Fruit fly (Drosophila melanogaster) whole organism, pupa: ENCODE data around the gene CG15210.

Experiments used
- CG10348 ChIP-seq: fragments of 200-800 bp; sonication (Bioruptor generic); IDR thresholded peaks from 2 replicates; pipeline ENCODE4 v1.3.6; 2022; ENCODE audit warnings: missing biosample characterization, missing genetic modification characterization
- CG13204 ChIP-seq: fragments of 200-800 bp; sonication (Bioruptor generic); optimal IDR thresholded peaks from 2 replicates; lab custom pipeline; 2018; ENCODE audit warnings: missing biosample characterization, mild to moderate bottlenecking, missing genetic modification characterization, moderate library complexity
- CG14655 ChIP-seq: fragments of 200-800 bp; sonication (Bioruptor generic); optimal IDR thresholded peaks from 3 replicates; lab custom pipeline; 2017; ENCODE audit warnings: mild to moderate bottlenecking, missing biosample characterization, missing genetic modification reagents, missing genetic modification characterization
- CG15710 ChIP-seq: fragments of 200-800 bp; sonication (Bioruptor generic); optimal IDR thresholded peaks from 2 replicates; lab custom pipeline; 2018; ENCODE audit warnings: missing biosample characterization, mild to moderate bottlenecking, missing genetic modification characterization, moderate library complexity
- CG17806 ChIP-seq: fragments of 200-800 bp; sonication (Bioruptor generic); optimal IDR thresholded peaks from 2 replicates; lab custom pipeline; 2018; ENCODE audit warnings: missing biosample characterization, mild to moderate bottlenecking, missing genetic modification characterization, moderate library complexity
- CG32121 ChIP-seq: fragments of 200-800 bp; sonication (Bioruptor generic); IDR thresholded peaks from 2 replicates; pipeline ENCODE4 v1.3.6; 2022; ENCODE audit warnings: missing biosample characterization, missing genetic modification characterization
- CG4496 ChIP-seq: fragments of 200-800 bp; sonication (Bioruptor generic); IDR thresholded peaks from 3 replicates; pipeline ENCODE4 v1.3.6; 2022; ENCODE audit warnings: missing biosample characterization, missing genetic modification characterization
- CG8301 ChIP-seq: fragments of 200-800 bp; sonication (Bioruptor generic); optimal IDR thresholded peaks from 2 replicates; lab custom pipeline; 2018; ENCODE audit warnings: missing biosample characterization, mild to moderate bottlenecking, missing genetic modification characterization
- EcR ChIP-seq: fragments of 200-800 bp; sonication (Bioruptor generic); optimal IDR thresholded peaks from 3 replicates; lab custom pipeline; 2019; ENCODE audit warnings: missing biosample characterization, missing genetic modification characterization, mild to moderate bottlenecking, moderate library complexity, missing genetic modification reagents
- Pif1A ChIP-seq: fragments of 200-800 bp; sonication (Bioruptor generic); optimal IDR thresholded peaks from 3 replicates; lab custom pipeline; 2016; ENCODE audit warnings: missing biosample characterization, missing genetic modification characterization
- Pif1B ChIP-seq: fragments of 200-800 bp; sonication (Bioruptor generic); optimal IDR thresholded peaks from 3 replicates; lab custom pipeline; 2016; ENCODE audit warnings: missing biosample characterization, missing genetic modification characterization
- Snoo ChIP-seq: fragments of 200-800 bp; sonication (Bioruptor generic); optimal IDR thresholded peaks from 3 replicates; lab custom pipeline; 2017; ENCODE audit warnings: missing biosample characterization, mild to moderate bottlenecking, missing genetic modification characterization, inconsistent platforms
- fd96Ca ChIP-seq: fragments of 200-800 bp; sonication (Bioruptor generic); IDR thresholded peaks from 3 replicates; pipeline ENCODE4 v1.3.6; 2022; ENCODE audit warnings: missing biosample characterization, missing genetic modification characterization
- rn ChIP-seq: fragments of 200-800 bp; sonication (Bioruptor generic); IDR thresholded peaks from 2 replicates; pipeline ENCODE4 v1.3.6; 2022; ENCODE audit warnings: missing biosample characterization, missing genetic modification characterization

- TF ChIP-seq CG4496 (GFP tag; lab: Robert Waterston, UW): no peak
- no peak for TF ChIP-seq CG8301 (tag; lab: Kevin White, UChicago)
- no peak for TF ChIP-seq CG13204 (GFP tag; lab: Kevin White, UChicago)
- no peak for TF ChIP-seq EcR
- TF ChIP-seq Pif1B: no peak
- TF ChIP-seq CG14655 (GFP tag; lab: Kevin White, UChicago): no peak
- TF ChIP-seq CG15710 (tag; lab: Kevin White, UChicago): no peak
- TF ChIP-seq CG10348 (GFP tag; lab: Robert Waterston, UW): no peak
- no peak for TF ChIP-seq rn (GFP tag; lab: Robert Waterston, UW)
- TF ChIP-seq CG32121 (GFP tag; lab: Robert Waterston, UW): no peak
- no peak for TF ChIP-seq Pif1A (GFP tag; lab: Kevin White, UChicago)
- TF ChIP-seq fd96Ca: no peak
- TF ChIP-seq Snoo (tag; lab: Kevin White, UChicago): no peak
- no peak for TF ChIP-seq CG17806 (tag; lab: Kevin White, UChicago)
Observed at dm6 chrX:10835631-10836030, 3.4 kb upstream of the CG15210 start.
